Fruit fly (Drosophila melanogaster) whole organism, embryonic: ENCODE results near the gene CG3078.

Experiments used
- Ada2b ChIP-seq: fragments of 200-800 bp; sonication (Bioruptor generic); IDR thresholded peaks from 2 replicates; pipeline ENCODE4 v1.3.6; 2022; ENCODE audit warnings: missing biosample characterization, missing genetic modification characterization
- Asciz ChIP-seq: fragments of 200-800 bp; sonication (Bioruptor generic); optimal IDR thresholded peaks from 2 replicates; lab custom pipeline; 2017; ENCODE audit warnings: missing biosample characterization, mild to moderate bottlenecking, missing genetic modification characterization, missing genetic modification reagents
- Awh ChIP-seq: fragments of 200-800 bp; sonication (Bioruptor generic); IDR thresholded peaks from 2 replicates; pipeline ENCODE4, ENCODE4 v1.3.6; 2022; ENCODE audit warnings: missing biosample characterization, missing genetic modification characterization
- B-H1 ChIP-seq: fragments of 200-800 bp; sonication (Bioruptor generic); IDR thresholded peaks from 3 replicates; pipeline ENCODE4 v1.3.6; 2022; ENCODE audit warnings: missing biosample characterization, missing genetic modification characterization
- Bdp1 ChIP-seq: fragments of 200-800 bp; sonication (Bioruptor generic); optimal IDR thresholded peaks from 3 replicates; lab custom pipeline; 2016; ENCODE audit warnings: missing biosample characterization, missing genetic modification characterization
- CG10366 ChIP-seq: fragments of 200-800 bp; sonication (Bioruptor generic); IDR thresholded peaks from 2 replicates; pipeline ENCODE4 v1.3.6; 2022; ENCODE audit warnings: missing biosample characterization, missing genetic modification characterization
- CG11695 ChIP-seq: fragments of 200-800 bp; sonication (Bioruptor generic); IDR thresholded peaks from 3 replicates; pipeline ENCODE4 v1.3.6; 2022; ENCODE audit warnings: missing biosample characterization, missing genetic modification characterization
- CG12219 ChIP-seq: fragments of 200-800 bp; sonication (Bioruptor generic); optimal IDR thresholded peaks from 3 replicates; lab custom pipeline; 2018; ENCODE audit warnings: missing biosample characterization, mild to moderate bottlenecking, missing genetic modification characterization
- CG1233 ChIP-seq: fragments of 200-800 bp; sonication (Bioruptor generic); optimal IDR thresholded peaks from 4 replicates; lab custom pipeline; 2018; ENCODE audit warnings: missing biosample characterization, mild to moderate bottlenecking, missing genetic modification characterization
- CG12744 ChIP-seq: fragments of 200-800 bp; sonication (Bioruptor generic); optimal IDR thresholded peaks from 2 replicates; lab custom pipeline; 2016; ENCODE audit warnings: missing biosample characterization, missing genetic modification characterization
- CG12769 ChIP-seq: fragments of 200-800 bp; sonication (Bioruptor generic); optimal IDR thresholded peaks from 2 replicates; lab custom pipeline; 2019; ENCODE audit warnings: missing biosample characterization, mild to moderate bottlenecking, missing genetic modification characterization, moderate library complexity
- CG13123 ChIP-seq: fragments of 200-800 bp; sonication (Bioruptor generic); optimal IDR thresholded peaks from 2 replicates; lab custom pipeline; 2016; ENCODE audit warnings: missing biosample characterization, missing genetic modification characterization
- CG13894 ChIP-seq: fragments of 200-800 bp; sonication (Bioruptor generic); optimal IDR thresholded peaks from 3 replicates; lab custom pipeline; 2018; ENCODE audit warnings: missing biosample characterization, mild to moderate bottlenecking, missing genetic modification characterization, moderate library complexity
- CG14667 ChIP-seq: fragments of 200-800 bp; sonication (Bioruptor generic); IDR thresholded peaks from 2 replicates; pipeline ENCODE4 v1.3.6; 2022; ENCODE audit warnings: missing biosample characterization, missing genetic modification characterization
- CG15514 ChIP-seq: fragments of 200-800 bp; sonication (Bioruptor generic); optimal IDR thresholded peaks from 3 replicates; lab custom pipeline; 2017; ENCODE audit warnings: missing biosample characterization, missing genetic modification characterization, mild to moderate bottlenecking, moderate library complexity, missing genetic modification reagents
- CG1647 ChIP-seq: fragments of 200-800 bp; sonication (Bioruptor generic); optimal IDR thresholded peaks from 3 replicates; lab custom pipeline; 2016; ENCODE audit warnings: missing biosample characterization, missing genetic modification characterization
- CG17359 ChIP-seq: fragments of 200-800 bp; sonication (Bioruptor generic); optimal IDR thresholded peaks from 3 replicates; lab custom pipeline; 2018; ENCODE audit warnings: missing biosample characterization, mild to moderate bottlenecking, missing genetic modification characterization, moderate library complexity
- CG18764 ChIP-seq: fragments of 200-800 bp; sonication (Bioruptor generic); optimal IDR thresholded peaks from 3 replicates; lab custom pipeline; 2016; ENCODE audit warnings: missing biosample characterization, missing genetic modification characterization
- CG2199 ChIP-seq: fragments of 200-800 bp; sonication (Bioruptor generic); IDR thresholded peaks from 3 replicates; pipeline ENCODE4 v1.3.6; 2022; ENCODE audit warnings: missing biosample characterization, missing genetic modification characterization
- CG3065 ChIP-seq: fragments of 200-800 bp; sonication (Bioruptor generic); optimal IDR thresholded peaks from 2 replicates; lab custom pipeline; 2016; ENCODE audit warnings: missing biosample characterization, missing genetic modification characterization
- CG32767 ChIP-seq: fragments of 200-800 bp; sonication (Bioruptor generic); IDR thresholded peaks from 2 replicates; pipeline ENCODE4 v1.3.6; 2022; ENCODE audit warnings: missing biosample characterization, missing genetic modification characterization
- CG4328 ChIP-seq: fragments of 200-800 bp; sonication (Bioruptor generic); optimal IDR thresholded peaks from 3 replicates; lab custom pipeline; 2017; ENCODE audit warnings: missing biosample characterization, missing genetic modification reagents, missing genetic modification characterization
- CG8478 ChIP-seq: fragments of >200 bp; optimal IDR thresholded peaks from 2 replicates; lab custom pipeline; 2018
- CG9215 ChIP-seq: fragments of 200-800 bp; sonication (Bioruptor generic); IDR thresholded peaks from 2 replicates; pipeline ENCODE4 v1.3.6; 2022; ENCODE audit warnings: missing biosample characterization, missing genetic modification characterization
- CrebB ChIP-seq: fragments of 200-800 bp; sonication (Bioruptor generic); optimal IDR thresholded peaks from 3 replicates; lab custom pipeline; 2018; ENCODE audit warnings: missing biosample characterization, mild to moderate bottlenecking, missing genetic modification characterization
- D19A ChIP-seq: fragments of 200-800 bp; optimal IDR thresholded peaks from 3 replicates; lab custom pipeline; 2019; ENCODE audit warnings: missing biosample characterization, mild to moderate bottlenecking, missing genetic modification characterization, moderate library complexity
- Dbx ChIP-seq: fragments of 200-800 bp; sonication (Bioruptor generic); IDR thresholded peaks from 3 replicates; pipeline ENCODE4 v1.3.6; 2022; ENCODE audit warnings: missing biosample characterization, missing genetic modification characterization
- Elba2 ChIP-seq: fragments of 200-800 bp; sonication (Bioruptor generic); optimal IDR thresholded peaks from 3 replicates; lab custom pipeline; 2016; ENCODE audit warnings: missing biosample characterization, missing genetic modification characterization
- Fer3 ChIP-seq: fragments of 200-800 bp; sonication (Bioruptor generic); optimal IDR thresholded peaks from 2 replicates; lab custom pipeline; 2018; ENCODE audit warnings: missing biosample characterization, mild to moderate bottlenecking, missing genetic modification characterization, moderate library complexity
- Gug ChIP-seq: fragments of 200-800 bp; sonication (Bioruptor generic); IDR thresholded peaks from 4 replicates; pipeline ENCODE4 v1.3.6; 2022; ENCODE audit warnings: missing biosample characterization, missing genetic modification characterization
- HLH54F ChIP-seq: fragments of 200-800 bp; sonication (Bioruptor generic); optimal IDR thresholded peaks from 3 replicates; lab custom pipeline; 2016; ENCODE audit warnings: missing biosample characterization, missing genetic modification characterization
- Lim3 ChIP-seq: fragments of 200-800 bp; sonication (Bioruptor generic); IDR thresholded peaks from 2 replicates; pipeline ENCODE4 v1.3.6; 2022; ENCODE audit warnings: missing biosample characterization, missing genetic modification characterization
- Xbp1 ChIP-seq: fragments of 200-800 bp; sonication (Bioruptor generic); optimal IDR thresholded peaks from 3 replicates; lab custom pipeline; 2016; ENCODE audit warnings: missing biosample characterization, mild to moderate bottlenecking, missing genetic modification characterization
- aop ChIP-seq: fragments of 200-800 bp; sonication (Bioruptor generic); IDR thresholded peaks from 2 replicates; pipeline ENCODE4 v1.3.6; 2022; ENCODE audit warnings: missing biosample characterization, missing genetic modification characterization
- ase ChIP-seq: fragments of 200-800 bp; sonication (Bioruptor generic); IDR thresholded peaks from 3 replicates; pipeline ENCODE4 v1.3.6; 2022; ENCODE audit warnings: missing biosample characterization, missing genetic modification characterization
- az2 ChIP-seq: fragments of 200-800 bp; sonication (Bioruptor generic); optimal IDR thresholded peaks from 3 replicates; lab custom pipeline; 2016; ENCODE audit warnings: missing biosample characterization, missing genetic modification characterization
- cas ChIP-seq: fragments of 200-800 bp; sonication (Bioruptor generic); IDR thresholded peaks from 2 replicates; pipeline ENCODE4 v1.3.6; 2022; ENCODE audit warnings: missing biosample characterization, missing genetic modification characterization
- cato ChIP-seq: fragments of 200-800 bp; sonication (Bioruptor generic); optimal IDR thresholded peaks from 2 replicates; lab custom pipeline; 2016; ENCODE audit warnings: missing biosample characterization, missing genetic modification characterization, borderline replicate concordance
- dan ChIP-seq: fragments of 200-800 bp; sonication (Bioruptor generic); IDR thresholded peaks from 2 replicates; pipeline ENCODE4 v1.3.6; 2022; ENCODE audit warnings: missing biosample characterization, missing genetic modification characterization
- esg ChIP-seq: fragments of 200-800 bp; sonication (Bioruptor generic); conservative IDR thresholded peaks from 2 replicates; pipeline ENCODE4 v1.3.6; 2022; ENCODE audit warnings: missing biosample characterization, missing genetic modification characterization
- fd96Cb ChIP-seq: fragments of 200-800 bp; sonication (Bioruptor generic); optimal IDR thresholded peaks from 2 replicates; lab custom pipeline; 2018; ENCODE audit warnings: missing biosample characterization, mild to moderate bottlenecking, missing genetic modification characterization, moderate library complexity
- lola ChIP-seq, 3 experiments: fragments of >200 bp in 2 of 3; fragments of 200-800 bp in 1 of 3; sonication (Bioruptor generic) in 1 of 3; optimal IDR thresholded peaks; 2 replicates each; lab custom pipeline; 2017 to 2019; ENCODE audit warnings: missing biosample characterization in 3 of 3, missing genetic modification characterization in 3 of 3, mild to moderate bottlenecking in 1 of 3, moderate library complexity in 1 of 3
- lov ChIP-seq, 2 experiments: fragments of 200-800 bp in 1 of 2; fragments of >200 bp in 1 of 2; sonication (Bioruptor generic) in 1 of 2; IDR thresholded peaks in 1 of 2; optimal IDR thresholded peaks in 1 of 2; 2 replicates in 1 of 2; 3 replicates in 1 of 2; pipeline versions ENCODE4 v1.3.6 to Lab custom; 2017 to 2022; ENCODE audit warnings: missing biosample characterization in 1 of 2, missing genetic modification characterization in 1 of 2
- oc ChIP-seq: fragments of 200-800 bp; sonication (Bioruptor generic); optimal IDR thresholded peaks from 2 replicates; lab custom pipeline; 2018; ENCODE audit warnings: missing biosample characterization, mild to moderate bottlenecking, missing genetic modification characterization, moderate library complexity
- pho ChIP-seq: fragments of 200-800 bp; sonication (Bioruptor generic); optimal IDR thresholded peaks from 2 replicates; lab custom pipeline; 2016; ENCODE audit warnings: missing biosample characterization, missing genetic modification characterization
- pita ChIP-seq: fragments of 200-800 bp; sonication (Bioruptor generic); optimal IDR thresholded peaks from 2 replicates; lab custom pipeline; 2017; ENCODE audit warnings: missing biosample characterization, mild to moderate bottlenecking, missing genetic modification characterization
- rib ChIP-seq: fragments of 200-800 bp; sonication (Bioruptor generic); IDR thresholded peaks from 2 replicates; pipeline ENCODE4 v1.3.6; 2022; ENCODE audit warnings: missing biosample characterization, missing genetic modification characterization
- sob ChIP-seq: fragments of 200-800 bp; sonication (Bioruptor generic); IDR thresholded peaks from 2 replicates; pipeline ENCODE4 v1.3.6; 2022; ENCODE audit warnings: missing biosample characterization, missing genetic modification characterization
- ssp ChIP-seq: fragments of 200-800 bp; sonication (Bioruptor generic); IDR thresholded peaks from 2 replicates; pipeline ENCODE4 v1.3.6; 2022; ENCODE audit warnings: missing biosample characterization, missing genetic modification characterization
- trh ChIP-seq: fragments of 200-800 bp; sonication (Bioruptor generic); optimal IDR thresholded peaks from 2 replicates; lab custom pipeline; 2016; ENCODE audit warnings: missing biosample characterization, missing genetic modification characterization
- unpg ChIP-seq: fragments of 200-800 bp; sonication (Bioruptor generic); optimal IDR thresholded peaks from 3 replicates; lab custom pipeline; 2018; ENCODE audit warnings: missing biosample characterization, mild to moderate bottlenecking, missing genetic modification characterization, moderate library complexity
- wdn ChIP-seq: fragments of 200-800 bp; sonication (Bioruptor generic); IDR thresholded peaks from 2 replicates; pipeline ENCODE4 v1.3.6; 2022; ENCODE audit warnings: missing biosample characterization, missing genetic modification characterization

CG3078 gene

dm6 chrX:2301069-2301508 lies 41.4 kb upstream of the CG3078 start (continued):
- TF ChIP-seq CG13894 (tag; lab: Kevin White, UChicago) (peak; percentile 61), CG12219 (GFP tag; lab: Kevin White, UChicago) (peak; percentile 16), CG14667 (no peak), esg (no peak), Elba2 (GFP tag; lab: Kevin White, UChicago) (no peak), cas (GFP tag; lab: Robert Waterston, UW) (no peak), trh (no peak), CG12744 (GFP tag; lab: Kevin White, UChicago) (no peak), CG1647 (no peak), Xbp1 (GFP tag; lab: Kevin White, UChicago) (peak; percentile 5), Ada2b (GFP tag; lab: Robert Waterston, UW) (peak; percentile 49; the same call in 1 of the 2 replicates), unpg (peak; percentile 35), B-H1 (peak; percentile 34; the same call in 1 of the 3 replicates), ase (GFP tag; lab: Robert Waterston, UW) (no peak), fd96Cb (tag; lab: Kevin White, UChicago) (peak; percentile 27), oc (tag; lab: Kevin White, UChicago) (peak; percentile 11), pita (GFP tag; lab: Kevin White, UChicago) (no peak), Asciz (GFP tag; lab: Kevin White, UChicago) (no peak), aop (GFP tag; lab: Robert Waterston, UW) (no peak), CG12769 (tag; lab: Kevin White, UChicago) (peak; percentile 80), CG15514 (GFP tag; lab: Kevin White, UChicago) (peak; percentile 63), CG11695 (GFP tag; lab: Robert Waterston, UW) (peak; percentile 29; the same call in 1 of the 3 replicates), CG1233 (GFP tag; lab: Kevin White, UChicago) (no peak), CrebB (tag; lab: Kevin White, UChicago) (no peak), HLH54F (no peak), Fer3 (tag; lab: Kevin White, UChicago) (peak; percentile 53), CG8478 (no peak), CG3065 (no peak), ssp (GFP tag; lab: Robert Waterston, UW) (no peak), dan (no peak), CG10366 (GFP tag; lab: Robert Waterston, UW) (no peak), CG13123 (GFP tag; lab: Kevin White, UChicago) (no peak), Lim3 (GFP tag; lab: Robert Waterston, UW) (no peak), cato (no peak), CG9215 (peak; percentile 62), CG18764 (GFP tag; lab: Kevin White, UChicago) (no peak), CG32767 (GFP tag; lab: Robert Waterston, UW) (no peak), Awh (GFP tag; lab: Robert Waterston, UW) (no peak), sob (GFP tag; lab: Robert Waterston, UW) (no peak), wdn (GFP tag; lab: Robert Waterston, UW) (no peak), Dbx (GFP tag; lab: Robert Waterston, UW) (no peak), CG17359 (tag; lab: Kevin White, UChicago) (peak; percentile 15), CG4328 (GFP tag; lab: Kevin White, UChicago) (peak; percentile 34), D19A (tag; lab: Kevin White, UChicago) (no peak), Bdp1 (no peak), lola (GFP tag; optimal IDR thresholded peaks at IDR 0.05; lab: Kevin White, UChicago) (no peak), az2 (peak; percentile 23), rib (GFP tag; lab: Robert Waterston, UW) (no peak), lov (optimal IDR thresholded peaks at IDR 0.05; lab: Kevin White, UChicago) (no peak), lov (GFP tag; IDR thresholded peaks at IDR 0.05; lab: Robert Waterston, UW) (no peak), pho (GFP tag; lab: Kevin White, UChicago) (no peak), Gug (GFP tag; lab: Robert Waterston, UW) (peak; percentile 66; the same call in 3 of the 4 replicates), CG2199 (GFP tag; lab: Robert Waterston, UW) (no peak; the same call in 2 of the 3 replicates)
